Worm (Caenorhabditis elegans) whole organism, midembryonic: ENCODE data around the gene hmg-4.

Experiments used
- T22C8.4 ChIP-seq: fragments of 200-800 bp; sonication (Bioruptor generic); IDR thresholded peaks from 2 replicates; pipeline ENCODE4 v1.3.6; 2022; ENCODE audit warnings: missing genetic modification characterization, missing compliant biosample characterization
- cog-1 ChIP-seq: sonication (generic microtip); optimal IDR thresholded peaks from 2 replicates; lab custom pipeline; 2016; ENCODE audit warnings: missing genetic modification characterization, missing compliant biosample characterization
- flt-1 ChIP-seq: fragments of 200-800 bp; sonication (Bioruptor generic); IDR thresholded peaks from 2 replicates; pipeline ENCODE4 v1.3.6; 2022; ENCODE audit warnings: missing genetic modification characterization, missing compliant biosample characterization
- klf-2 ChIP-seq: fragments of 200-800 bp; sonication (Bioruptor generic); conservative IDR thresholded peaks from 2 replicates; pipeline ENCODE4 v1.3.6; 2022; ENCODE audit warnings: missing genetic modification reagents, missing genetic modification characterization, missing compliant biosample characterization
- med-1 ChIP-seq: sonication (generic microtip); optimal IDR thresholded peaks from 2 replicates; lab custom pipeline; 2017; ENCODE audit warnings: missing genetic modification characterization, mild to moderate bottlenecking, missing compliant biosample characterization, antibody characterized with exemption, missing genetic modification reagents; ENCODE audit not compliant: insufficient read depth
- ref-1 ChIP-seq: fragments of 200-800 bp; sonication (Bioruptor generic); conservative IDR thresholded peaks from 2 replicates; pipeline ENCODE4 v1.3.6; 2022; ENCODE audit warnings: missing genetic modification reagents, missing genetic modification characterization, missing compliant biosample characterization
- tab-1 ChIP-seq: fragments of 200-800 bp; sonication (Bioruptor generic); IDR thresholded peaks from 2 replicates; pipeline ENCODE4 v1.3.6; 2022; ENCODE audit warnings: missing genetic modification characterization, missing compliant biosample characterization
- ztf-23 ChIP-seq: fragments of 200-800 bp; sonication (Bioruptor generic); IDR thresholded peaks from 2 replicates; pipeline ENCODE4 v1.3.6; 2022; ENCODE audit warnings: missing genetic modification reagents, missing genetic modification characterization, missing compliant biosample characterization
- ztf-29 ChIP-seq: fragments of 200-800 bp; sonication (Bioruptor generic); IDR thresholded peaks from 2 replicates; pipeline ENCODE4 v1.3.6; 2022; ENCODE audit warnings: missing genetic modification reagents, missing genetic modification characterization, missing compliant biosample characterization

The hmg-4 gene

ce11 chrIII:7336214-7336613 is 45.2 kb downstream of the hmg-4 start, which contains the start of gene gsp-2:
Gene gsp-2 (plus strand): TSS chrIII:7336587.
- TF ChIP-seq flt-1 (GFP tag; lab: Robert Waterston, UW), result peak; percentile 63
- TF ChIP-seq cog-1 (tag; lab: Kevin White, UChicago), result no peak
- TF ChIP-seq T22C8.4 (GFP tag; lab: Robert Waterston, UW), result no peak

ce11 chrIII:7335220-7335619 is 46.2 kb downstream of the hmg-4 start, which contains the start of gene F56C9.10:
Gene F56C9.10 (minus strand): TSS chrIII:7335316.
- TF ChIP-seq med-1 (GFP tag; lab: Kevin White, UChicago) (no peak), ztf-29 (no peak), flt-1 (GFP tag; lab: Robert Waterston, UW) (no peak), ref-1 (GFP tag; lab: Robert Waterston, UW) (no peak), ztf-23 (peak; percentile 65; the same call in 1 of the 2 replicates)

ce11 chrIII:7333906-7334531 is 47.4 kb downstream of the hmg-4 start:
- 0 out of 2 replicates have a peak, but pooled peaks have one; percentile 42 for TF ChIP-seq flt-1 (GFP tag; lab: Robert Waterston, UW)

ce11 chrIII:7331671-7332070 is 49.7 kb downstream of the hmg-4 start:
- TF ChIP-seq cog-1 (tag; lab: Kevin White, UChicago), result no peak
- TF ChIP-seq klf-2, result no peak
- no peak for TF ChIP-seq med-1 (GFP tag; lab: Kevin White, UChicago)
- no peak for TF ChIP-seq flt-1 (GFP tag; lab: Robert Waterston, UW)
- no peak for TF ChIP-seq ref-1 (GFP tag; lab: Robert Waterston, UW)

ce11 chrIII:7329155-7329732 is 52.2 kb downstream of the hmg-4 start, which contains the start of gene lab-2:
Gene lab-2 (minus strand): TSS chrIII:7329607.
- TF ChIP-seq flt-1 (GFP tag; lab: Robert Waterston, UW), result no peak
- TF ChIP-seq tab-1 (GFP tag; lab: Robert Waterston, UW), result no peak
- TF ChIP-seq ztf-29, result no peak
- TF ChIP-seq med-1 (GFP tag; lab: Kevin White, UChicago), result no peak
